Fruit fly (Drosophila melanogaster): ENCODE measurements around the gene CG17190.

- TF ChIP-seq Dll (optimal IDR thresholded peaks at IDR 0.05) = no peak
- no peak for TF ChIP-seq usp (GFP tag; optimal IDR thresholded peaks at IDR 0.05)
Observed at dm6 chr3R:20013404-20013922, at the start of gene CG17190, which contains the start of gene CG4836.

All from whole organism.